Fruit fly (Drosophila melanogaster) whole organism: ENCODE measurements around the gene Synd.

Experiments
- CG8478 ChIP-seq: fragments of >200 bp; optimal IDR thresholded peaks from 2 replicates; lab custom pipeline; 2018; ENCODE audit warnings: inconsistent platforms
- Dll ChIP-seq: fragments of >200 bp; optimal IDR thresholded peaks from 2 replicates; lab custom pipeline; 2017
- EcR ChIP-seq, 2 experiments: fragments of >200 bp; optimal IDR thresholded peaks; 2 replicates each; lab custom pipeline; 2017; ENCODE audit warnings: missing biosample characterization in 2 of 2, missing genetic modification characterization in 2 of 2, missing genetic modification reagents in 2 of 2
- pan ChIP-seq: fragments of >200 bp; optimal IDR thresholded peaks from 2 replicates; lab custom pipeline; 2017
- psq ChIP-seq: fragments of >200 bp; optimal IDR thresholded peaks from 2 replicates; lab custom pipeline; 2017
- usp ChIP-seq: fragments of >200 bp; optimal IDR thresholded peaks from 2 replicates; lab custom pipeline; 2017; ENCODE audit warnings: missing biosample characterization, missing genetic modification characterization, mixed read lengths

Synd gene

dm6 chr3R:20832689-20833524 is at the start of gene Synd:
Gene Synd, plus strand, starts transcription at chr3R:20832799.
- TF ChIP-seq usp (GFP tag; lab: Kevin White, UChicago) (no peak), EcR (GFP tag; optimal IDR thresholded peaks at IDR 0.05; lab: Kevin White, UChicago) (peak in 1 of 2 experiments; percentile 36)

dm6 chr3R:20783714-20784435 is 48.7 kb upstream of the Synd start:
- no peak for TF ChIP-seq pan (lab: Kevin White, UChicago)
- no peak for TF ChIP-seq psq (lab: Kevin White, UChicago)
- TF ChIP-seq EcR (GFP tag; optimal IDR thresholded peaks at IDR 0.05; lab: Kevin White, UChicago), result no peak
- TF ChIP-seq usp (GFP tag; lab: Kevin White, UChicago), result no peak
- TF ChIP-seq Dll, result peak; percentile 60
- peak; percentile 70 for TF ChIP-seq CG8478 (lab: Kevin White, UChicago)

dm6 chr3R:20784436-20785368 is 47.9 kb upstream of the Synd start:
- TF ChIP-seq Dll (peak; percentile 85), psq (lab: Kevin White, UChicago) (no peak), EcR (GFP tag; optimal IDR thresholded peaks at IDR 0.05; lab: Kevin White, UChicago) (peak in 1 of 2 experiments; percentile 17)

dm6 chr3R:20788559-20788958 is 44.0 kb upstream of the Synd start:
- TF ChIP-seq pan (lab: Kevin White, UChicago) (no peak), CG8478 (lab: Kevin White, UChicago) (no peak), usp (GFP tag; lab: Kevin White, UChicago) (no peak), psq (lab: Kevin White, UChicago) (no peak)

dm6 chr3R:20790437-20790836 is 42.2 kb upstream of the Synd start:
- TF ChIP-seq EcR (GFP tag; optimal IDR thresholded peaks at IDR 0.05; lab: Kevin White, UChicago), result no peak
- no peak for TF ChIP-seq CG8478 (lab: Kevin White, UChicago)
- TF ChIP-seq Dll, result no peak
- no peak for TF ChIP-seq psq (lab: Kevin White, UChicago)
- TF ChIP-seq usp (GFP tag; lab: Kevin White, UChicago), result no peak
- no peak for TF ChIP-seq pan (lab: Kevin White, UChicago)

- TF ChIP-seq EcR (GFP tag; optimal IDR thresholded peaks at IDR 0.05; lab: Kevin White, UChicago) (peak; percentile 67 to 85), Dll (no peak)
Observed at dm6 chr3R:20791212-20791789, 41.3 kb upstream of the Synd start.

dm6 chr3R:20796949-20797348 is 35.6 kb upstream of the Synd start:
- TF ChIP-seq CG8478 (lab: Kevin White, UChicago) (no peak), Dll (no peak), usp (GFP tag; lab: Kevin White, UChicago) (no peak), EcR (GFP tag; optimal IDR thresholded peaks at IDR 0.05; lab: Kevin White, UChicago) (no peak), psq (lab: Kevin White, UChicago) (no peak), pan (lab: Kevin White, UChicago) (no peak)

- no peak for TF ChIP-seq pan (lab: Kevin White, UChicago)
- TF ChIP-seq EcR (GFP tag; optimal IDR thresholded peaks at IDR 0.05; lab: Kevin White, UChicago), result no peak
- no peak for TF ChIP-seq psq (lab: Kevin White, UChicago)
- no peak for TF ChIP-seq CG8478 (lab: Kevin White, UChicago)
- TF ChIP-seq Dll, result no peak
- no peak for TF ChIP-seq usp (GFP tag; lab: Kevin White, UChicago)
Observed at dm6 chr3R:20802253-20802652, 30.3 kb upstream of the Synd start.

- TF ChIP-seq usp (GFP tag; lab: Kevin White, UChicago) (no peak), psq (lab: Kevin White, UChicago) (no peak), EcR (GFP tag; optimal IDR thresholded peaks at IDR 0.05; lab: Kevin White, UChicago) (no peak), CG8478 (lab: Kevin White, UChicago) (no peak), pan (lab: Kevin White, UChicago) (no peak), Dll (no peak)
Observed at dm6 chr3R:20816008-20816407, 16.6 kb upstream of the Synd start, which contains the start of gene Fancd2. Gene Fancd2, minus strand, starts transcription at chr3R:20816190.

dm6 chr3R:20818237-20818636 is 14.4 kb upstream of the Synd start:
- no peak for TF ChIP-seq psq (lab: Kevin White, UChicago)
- no peak for TF ChIP-seq CG8478 (lab: Kevin White, UChicago)
- no peak for TF ChIP-seq pan (lab: Kevin White, UChicago)
- no peak for TF ChIP-seq EcR (GFP tag; optimal IDR thresholded peaks at IDR 0.05; lab: Kevin White, UChicago)
- no peak for TF ChIP-seq usp (GFP tag; lab: Kevin White, UChicago)
- TF ChIP-seq Dll, result no peak

dm6 chr3R:20818689-20819088 is 13.9 kb upstream of the Synd start, which contains the start of gene CG17270:
Gene CG17270, minus strand, starts transcription at chr3R:20818929.
- TF ChIP-seq EcR (GFP tag; optimal IDR thresholded peaks at IDR 0.05; lab: Kevin White, UChicago) (no peak), CG8478 (lab: Kevin White, UChicago) (no peak), pan (lab: Kevin White, UChicago) (no peak), psq (lab: Kevin White, UChicago) (no peak), Dll (no peak), usp (GFP tag; lab: Kevin White, UChicago) (no peak)
